Worm (Caenorhabditis elegans): Measurements from ENCODE around the gene E01G6.2.

DNA sequence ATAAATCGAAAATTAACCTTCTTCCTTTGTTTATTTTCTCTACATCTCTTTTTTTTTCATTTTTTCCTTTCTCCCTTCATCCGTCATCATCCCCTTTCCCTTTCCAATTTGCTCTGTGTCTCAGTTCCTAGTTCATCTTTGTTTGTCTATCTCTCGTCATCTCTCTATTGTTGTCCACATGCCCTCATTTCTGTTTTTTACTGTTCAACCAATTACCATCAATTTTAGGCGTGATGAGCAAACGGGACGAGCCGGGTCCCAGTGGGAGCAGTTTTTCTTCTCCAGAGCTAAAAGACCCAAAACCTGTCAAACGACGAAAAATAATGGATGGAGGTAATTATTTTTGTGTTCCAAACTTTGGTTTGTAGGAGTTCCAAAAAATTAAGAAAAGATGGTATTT lies 21.1 kb upstream of the E01G6.2 start, which contains the start of gene C23H4.6:
- TF ChIP-seq him-1 (tag; optimal IDR thresholded peaks at IDR 0.05) = no peak
- no peak for TF ChIP-seq W03F9.2 (tag; optimal IDR thresholded peaks at IDR 0.05)
